Fruit fly (Drosophila melanogaster): ENCODE results near the gene CG7656.

Gene CG7656

DNA sequence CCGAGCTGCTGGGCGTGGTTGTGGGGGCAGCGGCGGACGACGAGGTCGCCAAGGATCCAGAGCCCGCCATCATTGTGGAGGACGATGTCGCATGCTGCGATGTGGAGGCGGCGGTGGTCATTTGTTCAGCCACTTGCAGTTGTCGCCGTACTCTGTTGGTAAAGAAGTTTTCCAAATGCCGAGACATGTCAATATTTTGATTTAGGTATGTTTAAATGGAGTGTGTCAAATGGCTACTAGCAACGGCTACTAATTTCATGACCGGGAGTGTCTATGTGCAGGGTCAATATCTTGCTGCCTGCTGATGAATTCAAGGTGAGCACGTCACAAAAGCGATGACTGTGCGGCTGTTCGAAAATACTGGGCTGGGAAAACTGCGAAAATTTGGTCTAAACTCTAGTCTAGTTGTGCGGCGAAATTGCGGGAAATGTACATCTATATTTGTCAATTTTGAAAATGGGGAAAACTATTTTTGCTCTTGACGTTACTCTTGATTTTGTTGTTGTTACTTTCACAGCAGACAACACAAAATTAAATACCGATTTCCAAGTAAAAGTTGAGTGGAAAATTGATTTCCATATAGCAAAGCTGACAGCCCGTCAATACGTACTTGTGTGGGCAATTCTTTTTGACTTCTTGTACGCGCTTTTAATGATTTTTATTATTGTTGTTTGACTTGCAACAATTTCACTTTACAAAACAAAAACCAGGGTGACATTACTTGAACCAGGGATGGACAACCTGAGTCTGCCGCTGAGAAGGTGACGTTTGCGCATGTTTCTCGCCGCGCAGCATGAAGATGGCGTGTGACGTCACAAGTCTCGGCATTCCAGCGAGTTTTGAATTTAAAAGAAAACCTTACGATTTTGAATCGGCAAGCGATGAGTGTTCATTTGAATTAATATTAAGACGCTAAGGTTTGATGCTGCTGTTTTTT lies at the start of gene CG7656:
CG7656 (minus strand) TSS at position 731 of the 937 bp plus-strand sequence.
- TF ChIP-seq CG32121 (GFP tag; IDR thresholded peaks at IDR 0.05), result peak; percentile 46
- TF ChIP-seq Pif1A (GFP tag; optimal IDR thresholded peaks at IDR 0.05), result peak; percentile 29
- peak; percentile 53; the same call in 2 of the 3 replicates for TF ChIP-seq fd96Ca (GFP tag; IDR thresholded peaks at IDR 0.05)
- 0 out of 2 replicates have a peak, but pooled peaks have one; percentile 41 for TF ChIP-seq rn (GFP tag; IDR thresholded peaks at IDR 0.05)
- peak; percentile 31 for TF ChIP-seq CG8159 (tag; optimal IDR thresholded peaks at IDR 0.05)
- no peak for TF ChIP-seq Pif1B (GFP tag; optimal IDR thresholded peaks at IDR 0.05)
- TF ChIP-seq Ets98B (GFP tag; IDR thresholded peaks at IDR 0.05), result peak; percentile 74
- TF ChIP-seq Snoo (tag; optimal IDR thresholded peaks at IDR 0.05), result peak; percentile 52
- peak; percentile 92 for TF ChIP-seq EcR (GFP tag; optimal IDR thresholded peaks at IDR 0.05)
- no peak for TF ChIP-seq CG13204 (GFP tag; optimal IDR thresholded peaks at IDR 0.05)
- TF ChIP-seq gl (tag; optimal IDR thresholded peaks at IDR 0.05), result peak; percentile 10
- peak; percentile 77 for TF ChIP-seq CG4496 (GFP tag; IDR thresholded peaks at IDR 0.05)
- no peak; the same call in 1 of the 2 replicates for TF ChIP-seq CG12605 (GFP tag; IDR thresholded peaks at IDR 0.05)
- no peak for TF ChIP-seq CG17806 (tag; optimal IDR thresholded peaks at IDR 0.05)
- TF ChIP-seq CG34367 (tag; optimal IDR thresholded peaks at IDR 0.05), result peak; percentile 15
- TF ChIP-seq CG15710 (tag; optimal IDR thresholded peaks at IDR 0.05), result peak; percentile 25
- no peak for TF ChIP-seq CG8301 (tag; optimal IDR thresholded peaks at IDR 0.05)
- no peak for TF ChIP-seq D1 (tag; optimal IDR thresholded peaks at IDR 0.05)

DNA sequence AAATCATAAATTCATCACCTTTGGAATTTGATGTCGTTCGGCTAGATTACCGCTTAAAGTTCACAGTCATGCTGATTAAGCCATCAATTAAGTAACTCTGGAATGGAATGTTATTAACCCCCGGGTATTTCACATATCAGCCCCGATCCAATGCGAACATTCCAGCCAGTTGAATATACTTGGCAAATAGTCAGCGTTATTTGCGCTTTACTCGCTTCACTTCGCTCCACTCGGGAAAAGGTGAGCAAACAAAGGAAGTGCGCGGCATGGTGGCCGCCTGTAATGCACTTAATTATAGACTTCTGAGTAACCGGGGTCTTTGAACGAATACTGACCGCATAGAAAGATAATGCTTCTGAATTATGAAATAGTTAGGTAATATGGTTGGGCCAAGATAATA lies 49.6 kb upstream of the CG7656 start:
- TF ChIP-seq CG10348 (GFP tag; IDR thresholded peaks at IDR 0.05) (no peak), gl (tag; optimal IDR thresholded peaks at IDR 0.05) (peak; percentile 36), CG9948 (tag; optimal IDR thresholded peaks at IDR 0.05) (no peak), Pif1B (GFP tag; optimal IDR thresholded peaks at IDR 0.05) (no peak), CG8159 (tag; optimal IDR thresholded peaks at IDR 0.05) (no peak), CG17806 (tag; optimal IDR thresholded peaks at IDR 0.05) (no peak), CG15710 (tag; optimal IDR thresholded peaks at IDR 0.05) (no peak), EcR (GFP tag; optimal IDR thresholded peaks at IDR 0.05) (peak; percentile 89), CG4496 (GFP tag; IDR thresholded peaks at IDR 0.05) (no peak), Pif1A (GFP tag; optimal IDR thresholded peaks at IDR 0.05) (peak; percentile 34)

- TF ChIP-seq CG17806 (tag; optimal IDR thresholded peaks at IDR 0.05) (no peak), CG14655 (GFP tag; optimal IDR thresholded peaks at IDR 0.05) (no peak), gl (tag; optimal IDR thresholded peaks at IDR 0.05) (no peak), CG8301 (tag; optimal IDR thresholded peaks at IDR 0.05) (no peak), CG10348 (GFP tag; IDR thresholded peaks at IDR 0.05) (no peak), CG8159 (tag; optimal IDR thresholded peaks at IDR 0.05) (no peak), CG13204 (GFP tag; optimal IDR thresholded peaks at IDR 0.05) (no peak), CG12605 (GFP tag; IDR thresholded peaks at IDR 0.05) (no peak), CG32121 (GFP tag; IDR thresholded peaks at IDR 0.05) (no peak), Pif1A (GFP tag; optimal IDR thresholded peaks at IDR 0.05) (no peak), Pif1B (GFP tag; optimal IDR thresholded peaks at IDR 0.05) (no peak), CG34367 (tag; optimal IDR thresholded peaks at IDR 0.05) (no peak), CG9948 (tag; optimal IDR thresholded peaks at IDR 0.05) (no peak), D1 (tag; optimal IDR thresholded peaks at IDR 0.05) (no peak), CG15710 (tag; optimal IDR thresholded peaks at IDR 0.05) (no peak), fd96Ca (GFP tag; IDR thresholded peaks at IDR 0.05) (no peak), Snoo (tag; optimal IDR thresholded peaks at IDR 0.05) (no peak), rn (GFP tag; IDR thresholded peaks at IDR 0.05) (no peak), EcR (GFP tag; optimal IDR thresholded peaks at IDR 0.05) (no peak), Ets98B (GFP tag; IDR thresholded peaks at IDR 0.05) (no peak)
Observed at dm6 chr3L:15636978-15637377, 49.0 kb upstream of the CG7656 start.

DNA sequence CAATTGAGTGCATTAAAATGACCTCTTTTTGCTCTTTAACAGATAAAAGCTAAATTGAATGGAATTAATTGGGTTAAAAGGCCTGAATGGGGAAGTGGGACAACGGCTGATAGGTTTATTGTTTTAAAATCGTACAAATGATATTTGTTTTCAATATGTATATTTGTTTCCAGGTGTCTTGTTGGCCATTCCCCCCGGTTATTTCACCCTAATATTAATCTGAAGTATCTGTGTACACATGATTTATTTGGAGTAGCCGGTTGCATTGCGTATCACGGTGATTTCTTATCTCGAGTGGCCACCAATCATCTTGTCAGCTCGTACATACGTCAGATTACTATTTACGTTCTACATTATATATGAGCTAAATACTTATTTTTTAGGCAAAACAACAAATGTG lies 48.4 kb upstream of the CG7656 start:
- TF ChIP-seq CG13204 (GFP tag; optimal IDR thresholded peaks at IDR 0.05) (no peak), EcR (GFP tag; optimal IDR thresholded peaks at IDR 0.05) (peak; percentile 1)

DNA sequence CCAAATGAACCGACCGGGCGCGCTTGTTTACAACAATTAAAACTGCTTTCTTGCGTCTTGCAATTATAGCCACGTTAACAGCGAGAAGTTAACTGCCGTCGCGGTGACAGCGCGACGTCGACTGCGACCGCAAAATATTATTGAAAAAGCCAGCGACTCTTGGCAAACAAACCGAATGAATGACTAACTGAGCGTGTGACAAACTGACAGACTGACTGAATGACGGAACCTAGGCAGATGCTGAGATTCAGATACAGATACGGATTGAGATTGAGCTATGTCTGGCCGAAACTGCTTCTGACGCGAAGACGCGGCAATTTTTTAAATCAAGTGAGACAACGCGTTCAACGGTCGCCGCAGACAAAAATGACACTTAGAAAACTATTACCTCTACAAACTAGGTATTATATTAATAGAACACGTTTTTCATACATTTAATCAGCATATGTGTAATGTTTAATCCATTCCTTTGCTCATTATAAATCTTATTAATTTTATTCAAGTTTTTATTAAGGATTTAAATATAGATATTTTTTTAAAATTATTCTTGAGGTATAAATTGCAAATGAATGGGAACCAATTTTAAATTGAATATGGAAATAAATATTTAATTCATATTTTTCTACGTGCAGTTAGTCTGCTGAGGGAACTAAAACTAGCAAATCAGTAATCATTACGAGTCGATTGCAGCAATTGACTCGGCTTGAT lies 46.5 kb upstream of the CG7656 start:
- TF ChIP-seq CG10348 (GFP tag; IDR thresholded peaks at IDR 0.05) (no peak), Snoo (tag; optimal IDR thresholded peaks at IDR 0.05) (no peak), rn (GFP tag; IDR thresholded peaks at IDR 0.05) (no peak), CG12605 (GFP tag; IDR thresholded peaks at IDR 0.05) (no peak), Pif1A (GFP tag; optimal IDR thresholded peaks at IDR 0.05) (no peak), CG4496 (GFP tag; IDR thresholded peaks at IDR 0.05) (no peak), D1 (tag; optimal IDR thresholded peaks at IDR 0.05) (no peak), CG14655 (GFP tag; optimal IDR thresholded peaks at IDR 0.05) (no peak), CG34367 (tag; optimal IDR thresholded peaks at IDR 0.05) (no peak), EcR (GFP tag; optimal IDR thresholded peaks at IDR 0.05) (no peak), CG32121 (GFP tag; IDR thresholded peaks at IDR 0.05) (no peak), Pif1B (GFP tag; optimal IDR thresholded peaks at IDR 0.05) (no peak), CG9948 (tag; optimal IDR thresholded peaks at IDR 0.05) (no peak)

Measured in whole organism, pupa.